Worm (Caenorhabditis elegans): Measurements from ENCODE around the gene C06B8.3.

DNA sequence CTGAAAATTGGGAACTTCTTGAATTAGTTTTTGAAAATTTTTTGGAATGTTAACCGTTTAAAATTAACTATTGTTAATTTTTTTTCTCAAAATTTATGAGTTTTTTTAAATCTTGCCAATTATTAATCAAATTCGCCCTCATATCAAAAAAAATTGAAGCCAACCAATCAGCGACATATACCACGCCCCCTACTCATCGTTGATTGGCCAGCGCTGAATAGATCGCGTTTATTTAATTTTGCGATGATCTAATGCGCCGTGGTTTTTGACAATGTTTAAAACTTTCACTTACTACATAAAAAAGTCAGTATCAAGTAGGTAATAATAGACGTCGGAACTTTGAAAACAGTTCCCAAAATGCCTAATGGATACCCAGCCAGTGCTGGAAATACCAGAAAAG is 42.1 kb downstream of the C06B8.3 start:
- TF ChIP-seq snpc-4 (tag; optimal IDR thresholded peaks at IDR 0.05) (no peak), lsy-2 (tag; optimal IDR thresholded peaks at IDR 0.05) (no peak), ztf-11 (tag; optimal IDR thresholded peaks at IDR 0.05) (no peak), unc-39 (tag; optimal IDR thresholded peaks at IDR 0.05) (no peak), egl-27 (tag; optimal IDR thresholded peaks at IDR 0.05) (no peak), lin-13 (GFP tag; optimal IDR thresholded peaks at IDR 0.05) (no peak), elt-3 (tag; optimal IDR thresholded peaks at IDR 0.05) (no peak), ceh-82 (tag; optimal IDR thresholded peaks at IDR 0.05) (no peak), gmeb-1 (tag; optimal IDR thresholded peaks at IDR 0.05) (no peak), aly-2 (tag; optimal IDR thresholded peaks at IDR 0.05) (no peak), nhr-12 (tag; optimal IDR thresholded peaks at IDR 0.05) (no peak), sma-3 (GFP tag; optimal IDR thresholded peaks at IDR 0.05) (no peak), lin-39 (tag; optimal IDR thresholded peaks at IDR 0.05) (no peak)
